Worm (Caenorhabditis elegans): ENCODE results near the gene amt-3.

amt-3 gene

DNA sequence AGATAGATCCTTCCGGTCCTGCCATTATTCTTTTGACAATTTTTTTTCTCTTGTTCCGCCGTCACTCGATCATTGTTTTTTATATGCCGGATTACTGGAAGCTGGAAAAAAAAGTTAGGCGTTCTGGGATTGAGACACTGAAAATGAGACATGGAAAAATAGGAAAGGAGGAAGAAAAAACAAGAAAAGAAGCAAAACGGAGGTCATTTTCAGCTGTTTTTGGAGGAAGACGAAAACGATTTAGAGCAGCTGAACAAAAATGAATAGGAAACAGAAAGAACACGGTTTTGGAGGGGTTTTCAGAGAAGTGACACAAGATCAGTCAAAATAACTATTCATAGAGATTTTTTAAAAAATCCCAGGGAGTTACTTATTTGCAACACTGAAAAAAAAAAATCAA is at the start of gene amt-3:
Gene amt-3, minus strand, starts transcription at position 101 of the 400 bp plus-strand sequence.
- TF ChIP-seq ref-1 (GFP tag; conservative IDR thresholded peaks at IDR 0.05) (no peak), tab-1 (GFP tag; IDR thresholded peaks at IDR 0.05) (no peak), ztf-29 (GFP tag; IDR thresholded peaks at IDR 0.05) (no peak), flt-1 (GFP tag; IDR thresholded peaks at IDR 0.05) (no peak), ztf-23 (GFP tag; IDR thresholded peaks at IDR 0.05) (no peak)

DNA sequence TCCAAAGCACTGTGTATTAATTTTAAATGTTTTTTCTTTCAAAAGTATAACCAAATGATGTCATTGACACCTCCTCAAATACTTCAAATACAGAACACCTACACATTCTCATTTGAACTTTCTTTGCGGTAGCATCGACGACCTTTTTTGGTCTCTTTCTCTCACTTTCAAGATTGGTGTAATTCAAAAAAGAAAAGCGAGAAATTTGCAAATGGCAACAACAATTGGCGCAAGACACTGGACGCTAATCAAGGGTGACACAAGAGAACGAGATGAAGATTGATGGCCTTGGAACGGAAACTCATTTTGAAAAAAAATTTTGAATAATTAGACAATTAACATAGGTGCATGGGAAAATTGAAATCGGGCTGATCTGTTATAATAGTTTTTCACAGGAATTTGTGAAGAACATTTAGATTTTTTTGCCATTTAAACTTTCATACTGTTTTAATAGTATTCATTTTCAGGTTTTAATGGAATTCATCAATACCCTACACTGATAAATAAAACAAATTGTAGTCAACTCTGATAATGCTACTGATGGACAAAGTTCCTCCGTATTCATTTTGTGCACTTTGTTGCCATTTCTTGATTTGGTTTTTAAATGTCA is 48.2 kb upstream of the amt-3 start, which contains the start of gene fdgt-2:
Gene fdgt-2, plus strand, starts transcription at position 560 of the 610 bp plus-strand sequence.
- no peak for TF ChIP-seq T22C8.4 (GFP tag; IDR thresholded peaks at IDR 0.05)
- TF ChIP-seq tab-1 (GFP tag; IDR thresholded peaks at IDR 0.05), result no peak
- no peak for TF ChIP-seq klf-2 (GFP tag; conservative IDR thresholded peaks at IDR 0.05)
- TF ChIP-seq ztf-29 (GFP tag; IDR thresholded peaks at IDR 0.05), result no peak
- no peak for TF ChIP-seq ref-1 (GFP tag; conservative IDR thresholded peaks at IDR 0.05)
- TF ChIP-seq ztf-23 (GFP tag; IDR thresholded peaks at IDR 0.05), result no peak

DNA sequence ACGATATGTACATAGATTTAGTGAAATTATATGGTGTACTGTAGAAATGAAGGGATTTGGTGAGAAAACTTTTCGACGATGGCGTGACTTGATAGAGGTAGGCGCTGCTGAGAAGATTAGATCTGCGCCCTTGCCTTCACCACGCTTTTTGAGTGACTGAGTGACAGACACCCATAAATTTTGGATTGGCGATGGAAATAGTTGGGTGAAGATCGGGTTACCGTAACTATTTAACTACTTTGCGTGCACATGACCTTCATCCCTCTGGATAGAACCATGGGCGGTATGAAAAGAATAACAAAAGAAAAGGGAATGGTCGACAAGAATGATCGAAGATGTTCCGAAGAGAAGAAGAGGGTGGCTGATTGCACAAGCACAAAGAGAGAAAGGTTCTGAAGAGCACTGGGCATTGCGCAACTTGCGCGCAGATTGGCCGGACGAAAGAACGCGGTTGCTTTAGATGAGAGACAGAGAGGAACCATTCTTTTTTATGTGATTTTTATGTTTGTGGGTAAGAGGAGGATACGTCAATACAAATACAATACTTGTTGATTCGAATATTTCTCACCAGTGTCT is 46.6 kb upstream of the amt-3 start:
- TF ChIP-seq klf-2 (GFP tag; conservative IDR thresholded peaks at IDR 0.05), result no peak
- TF ChIP-seq ztf-29 (GFP tag; IDR thresholded peaks at IDR 0.05), result peak; percentile 54; the same call in 1 of the 2 replicates
- 0 out of 2 replicates have a peak, but pooled peaks have one; percentile 49 for TF ChIP-seq flt-1 (GFP tag; IDR thresholded peaks at IDR 0.05)

DNA sequence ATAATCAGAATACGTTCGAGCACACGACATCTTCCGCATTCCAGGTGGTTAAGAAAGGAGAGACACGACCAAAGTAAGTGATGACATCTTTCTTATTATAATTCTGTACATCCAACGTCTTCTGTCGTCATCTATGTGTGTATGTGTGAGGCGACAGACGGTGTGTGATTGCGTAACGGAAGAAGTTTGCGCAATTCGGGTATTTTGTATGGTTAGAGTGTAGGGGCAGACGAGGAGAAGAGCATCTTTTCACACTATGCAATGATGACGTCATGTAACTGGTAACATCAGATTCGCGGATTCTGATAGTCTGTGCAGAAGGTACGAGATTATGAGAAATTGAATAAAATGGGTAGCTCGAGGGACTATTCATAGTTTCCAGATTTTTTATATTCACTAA is 46.1 kb upstream of the amt-3 start:
- no peak for TF ChIP-seq T22C8.4 (GFP tag; IDR thresholded peaks at IDR 0.05)
- TF ChIP-seq klf-2 (GFP tag; conservative IDR thresholded peaks at IDR 0.05), result no peak

DNA sequence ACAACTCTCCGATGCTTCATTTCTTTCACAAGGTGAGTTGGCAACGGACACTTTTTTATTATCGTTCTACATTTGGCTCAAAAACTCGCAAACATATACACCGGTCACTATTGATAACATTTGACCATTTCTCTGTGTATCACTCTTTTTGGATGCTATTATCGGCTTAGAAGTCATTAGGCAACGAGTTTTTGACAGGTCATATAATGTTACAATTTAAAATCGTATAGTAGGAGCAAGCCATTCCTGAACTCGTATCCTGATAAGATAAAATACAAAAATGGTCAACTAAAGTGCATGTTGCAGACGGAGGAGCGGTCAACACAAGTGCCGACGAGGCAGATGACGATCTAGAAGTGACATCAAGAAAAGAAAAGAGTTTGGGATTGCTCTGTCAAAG is 44.0 kb upstream of the amt-3 start:
- no peak for TF ChIP-seq ztf-29 (GFP tag; IDR thresholded peaks at IDR 0.05)
- TF ChIP-seq ztf-23 (GFP tag; IDR thresholded peaks at IDR 0.05), result no peak
- no peak for TF ChIP-seq klf-2 (GFP tag; conservative IDR thresholded peaks at IDR 0.05)
- no peak for TF ChIP-seq ref-1 (GFP tag; conservative IDR thresholded peaks at IDR 0.05)
- TF ChIP-seq cog-1 (tag; optimal IDR thresholded peaks at IDR 0.05), result no peak
- TF ChIP-seq flt-1 (GFP tag; IDR thresholded peaks at IDR 0.05), result no peak
- no peak for TF ChIP-seq tab-1 (GFP tag; IDR thresholded peaks at IDR 0.05)
- TF ChIP-seq T22C8.4 (GFP tag; IDR thresholded peaks at IDR 0.05), result no peak

DNA sequence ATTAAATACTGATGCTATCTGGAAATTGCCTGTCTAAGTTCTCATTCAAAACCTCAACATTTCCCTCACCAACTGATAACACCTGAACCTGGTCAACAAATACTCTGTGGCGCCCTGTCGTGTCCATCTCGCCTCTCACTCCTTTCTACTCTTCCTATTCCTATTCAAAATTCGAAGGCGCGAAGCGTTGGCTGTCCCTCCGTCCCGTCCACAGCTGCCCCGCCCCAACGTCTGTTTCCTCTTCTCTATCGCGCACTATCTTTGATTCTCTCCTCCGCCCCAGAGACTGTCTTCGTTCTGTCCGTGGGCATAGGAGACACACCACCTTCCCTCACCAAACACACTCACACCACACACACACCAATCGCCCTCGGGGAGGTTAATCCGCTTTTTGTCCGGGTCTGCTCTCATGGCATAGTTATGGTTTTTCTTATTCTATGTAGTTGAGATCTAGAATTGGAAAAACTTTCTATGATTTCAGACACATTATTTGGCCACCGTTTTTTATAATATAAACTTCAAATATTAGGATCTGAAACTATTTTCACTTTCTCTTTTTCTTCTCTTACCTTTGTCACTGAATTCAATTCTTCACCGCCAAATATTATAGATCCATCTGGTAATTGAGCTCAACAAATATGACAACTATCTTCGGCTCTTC is 43.2 kb upstream of the amt-3 start, which contains the start of gene efl-3:
Gene efl-3, plus strand, starts transcription at position 611 of the 661 bp plus-strand sequence.
- TF ChIP-seq klf-2 (GFP tag; conservative IDR thresholded peaks at IDR 0.05), result no peak
- no peak for TF ChIP-seq flt-1 (GFP tag; IDR thresholded peaks at IDR 0.05)
- TF ChIP-seq T22C8.4 (GFP tag; IDR thresholded peaks at IDR 0.05), result no peak
- no peak for TF ChIP-seq cog-1 (tag; optimal IDR thresholded peaks at IDR 0.05)
- no peak for TF ChIP-seq tab-1 (GFP tag; IDR thresholded peaks at IDR 0.05)
- TF ChIP-seq ref-1 (GFP tag; conservative IDR thresholded peaks at IDR 0.05), result no peak

DNA sequence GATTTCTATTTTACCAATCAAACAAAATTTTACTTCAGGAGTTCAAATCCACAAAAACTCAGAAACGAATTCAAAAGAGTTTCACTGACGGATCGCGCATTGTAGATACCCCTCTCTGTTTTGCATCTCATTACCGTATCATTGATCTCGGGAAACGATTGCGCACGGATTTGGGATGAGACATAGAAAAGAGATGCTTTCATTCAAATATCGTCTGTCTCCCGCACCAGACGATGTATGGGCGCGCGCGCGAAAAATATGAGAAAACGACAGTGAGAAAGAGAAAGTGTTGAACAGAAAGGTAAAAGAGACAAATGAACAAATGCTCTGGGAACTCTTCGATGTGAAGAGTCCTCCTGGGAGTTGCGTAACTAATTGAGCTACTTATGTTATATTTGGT is 42.0 kb upstream of the amt-3 start:
- TF ChIP-seq ztf-29 (GFP tag; IDR thresholded peaks at IDR 0.05), result no peak
- no peak for TF ChIP-seq flt-1 (GFP tag; IDR thresholded peaks at IDR 0.05)
- TF ChIP-seq cog-1 (tag; optimal IDR thresholded peaks at IDR 0.05), result no peak
- TF ChIP-seq med-1 (GFP tag; optimal IDR thresholded peaks at IDR 0.05; ENCODE audit: insufficient read depth), result no peak
- no peak for TF ChIP-seq T22C8.4 (GFP tag; IDR thresholded peaks at IDR 0.05)
- no peak for TF ChIP-seq klf-2 (GFP tag; conservative IDR thresholded peaks at IDR 0.05)
- TF ChIP-seq ref-1 (GFP tag; conservative IDR thresholded peaks at IDR 0.05), result no peak
- TF ChIP-seq ztf-23 (GFP tag; IDR thresholded peaks at IDR 0.05), result no peak
- no peak for TF ChIP-seq tab-1 (GFP tag; IDR thresholded peaks at IDR 0.05)

DNA sequence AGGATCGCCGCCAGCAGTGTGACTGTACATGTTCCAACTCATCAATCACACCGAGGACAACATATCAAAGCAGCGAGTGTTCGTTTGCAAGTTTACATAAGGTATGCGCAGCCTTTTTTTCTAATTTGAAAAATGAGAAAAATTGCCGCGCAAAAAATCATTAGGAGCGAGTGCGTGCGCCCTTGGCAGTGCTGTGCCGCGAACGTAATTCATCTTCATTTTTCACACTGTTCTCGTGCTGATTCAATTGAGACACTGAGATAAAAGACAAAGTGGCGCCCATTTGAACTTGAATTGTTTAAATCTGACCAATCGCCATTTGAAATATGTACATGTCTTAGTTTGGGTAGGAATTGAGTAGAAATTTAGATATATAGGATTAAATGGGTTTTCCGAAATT is 40.6 kb upstream of the amt-3 start:
- no peak for TF ChIP-seq klf-2 (GFP tag; conservative IDR thresholded peaks at IDR 0.05)
- no peak for TF ChIP-seq med-1 (GFP tag; optimal IDR thresholded peaks at IDR 0.05; ENCODE audit: insufficient read depth)
- TF ChIP-seq ztf-29 (GFP tag; IDR thresholded peaks at IDR 0.05), result no peak
- no peak for TF ChIP-seq cog-1 (tag; optimal IDR thresholded peaks at IDR 0.05)
- TF ChIP-seq T22C8.4 (GFP tag; IDR thresholded peaks at IDR 0.05), result no peak

DNA sequence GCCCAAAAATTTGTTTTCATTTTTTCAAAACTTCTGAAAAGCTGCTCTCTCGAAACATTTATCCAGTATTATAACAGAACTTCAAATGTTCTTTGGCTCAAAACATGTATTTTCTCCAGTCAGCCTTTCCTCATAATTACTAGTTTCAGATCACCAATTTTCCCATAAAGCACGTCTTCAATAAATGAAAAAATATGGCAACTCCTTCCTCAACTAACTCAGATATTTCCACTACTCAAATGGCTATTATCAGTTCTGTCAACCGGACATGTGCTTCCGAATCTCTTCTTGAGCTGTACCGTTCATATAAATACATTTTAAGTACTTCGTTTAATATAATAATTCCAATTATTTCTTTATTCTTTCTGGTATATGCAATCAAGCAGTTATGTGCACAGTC is 38.5 kb upstream of the amt-3 start, which contains the start of gene sra-13:
Gene sra-13, plus strand, starts transcription at position 195 of the 400 bp plus-strand sequence.
- TF ChIP-seq med-1 (GFP tag; optimal IDR thresholded peaks at IDR 0.05; ENCODE audit: insufficient read depth) (no peak), ref-1 (GFP tag; conservative IDR thresholded peaks at IDR 0.05) (no peak), ztf-23 (GFP tag; IDR thresholded peaks at IDR 0.05) (no peak), flt-1 (GFP tag; IDR thresholded peaks at IDR 0.05) (no peak), ztf-29 (GFP tag; IDR thresholded peaks at IDR 0.05) (no peak), klf-2 (GFP tag; conservative IDR thresholded peaks at IDR 0.05) (no peak), cog-1 (tag; optimal IDR thresholded peaks at IDR 0.05) (no peak), tab-1 (GFP tag; IDR thresholded peaks at IDR 0.05) (no peak), T22C8.4 (GFP tag; IDR thresholded peaks at IDR 0.05) (no peak)

DNA sequence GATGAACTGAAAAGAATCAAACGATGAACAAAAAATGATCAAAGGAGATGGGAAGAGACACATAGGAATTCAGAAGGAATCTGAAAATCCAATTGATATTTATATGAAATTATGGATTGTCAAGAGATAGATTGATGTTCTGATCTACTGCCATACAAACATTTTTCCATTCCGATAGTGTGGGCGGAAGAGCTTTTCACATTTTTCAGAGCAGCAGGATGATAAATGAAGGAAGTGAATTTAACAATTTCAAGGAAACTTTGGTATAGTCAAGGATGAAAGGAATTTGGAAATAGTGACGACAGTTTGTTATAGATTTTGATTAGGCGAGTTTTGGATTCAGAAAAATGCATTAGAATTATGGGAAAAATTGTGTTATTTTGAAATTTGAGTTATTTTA is 36.3 kb upstream of the amt-3 start, which contains the start of gene ubc-24:
Gene ubc-24, plus strand, starts transcription at position 301 of the 400 bp plus-strand sequence.
- TF ChIP-seq cog-1 (tag; optimal IDR thresholded peaks at IDR 0.05), result no peak
- TF ChIP-seq flt-1 (GFP tag; IDR thresholded peaks at IDR 0.05), result no peak
- no peak for TF ChIP-seq klf-2 (GFP tag; conservative IDR thresholded peaks at IDR 0.05)
- no peak for TF ChIP-seq ref-1 (GFP tag; conservative IDR thresholded peaks at IDR 0.05)
- TF ChIP-seq tab-1 (GFP tag; IDR thresholded peaks at IDR 0.05), result no peak
- TF ChIP-seq ztf-29 (GFP tag; IDR thresholded peaks at IDR 0.05), result no peak
- no peak for TF ChIP-seq med-1 (GFP tag; optimal IDR thresholded peaks at IDR 0.05; ENCODE audit: insufficient read depth)
- no peak for TF ChIP-seq T22C8.4 (GFP tag; IDR thresholded peaks at IDR 0.05)
- no peak for TF ChIP-seq ztf-23 (GFP tag; IDR thresholded peaks at IDR 0.05)

All from whole organism, midembryonic.